Fruit fly (Drosophila melanogaster) whole organism, prepupa: Measurements from ENCODE around the gene hang.

Experiments
- Blimp-1 ChIP-seq: fragments of 200-800 bp; sonication (Bioruptor generic); optimal IDR thresholded peaks from 3 replicates; lab custom pipeline; 2017; ENCODE audit warnings: missing biosample characterization, missing genetic modification characterization, mild to moderate bottlenecking, moderate library complexity, missing genetic modification reagents
- CG10631 ChIP-seq: fragments of 200-800 bp; sonication (Bioruptor generic); optimal IDR thresholded peaks from 2 replicates; lab custom pipeline; 2016; ENCODE audit warnings: missing biosample characterization, missing genetic modification characterization
- CG10669 ChIP-seq: fragments of 200-800 bp; sonication (Bioruptor generic); optimal IDR thresholded peaks from 3 replicates; lab custom pipeline; 2018; ENCODE audit warnings: missing biosample characterization, mild to moderate bottlenecking, missing genetic modification characterization, moderate library complexity
- CG11294 ChIP-seq: fragments of 200-800 bp; sonication (Bioruptor generic); IDR thresholded peaks from 2 replicates; pipeline ENCODE4 v1.3.6; 2022; ENCODE audit warnings: missing biosample characterization, missing genetic modification characterization
- CG11762 ChIP-seq: fragments of 200-800 bp; sonication (Bioruptor generic); optimal IDR thresholded peaks from 3 replicates; lab custom pipeline; 2016; ENCODE audit warnings: missing biosample characterization, missing genetic modification characterization; ENCODE audit not compliant: insufficient read depth
- CG11902 ChIP-seq: fragments of 200-800 bp; sonication (Bioruptor generic); optimal IDR thresholded peaks from 3 replicates; lab custom pipeline; 2016; ENCODE audit warnings: missing biosample characterization, missing genetic modification characterization
- CG15336 ChIP-seq: fragments of 200-800 bp; sonication (Bioruptor generic); IDR thresholded peaks from 2 replicates; pipeline ENCODE4 v1.3.6; 2022; ENCODE audit warnings: missing biosample characterization, missing genetic modification characterization
- CG1621 ChIP-seq: fragments of 200-800 bp; sonication (Bioruptor generic); optimal IDR thresholded peaks from 3 replicates; lab custom pipeline; 2018; ENCODE audit warnings: missing biosample characterization, mild to moderate bottlenecking, missing genetic modification characterization
- CG16779 ChIP-seq: fragments of 200-800 bp; sonication (Bioruptor generic); optimal IDR thresholded peaks from 3 replicates; lab custom pipeline; 2017; ENCODE audit warnings: missing biosample characterization, mild to moderate bottlenecking, missing genetic modification characterization
- CG31627 ChIP-seq: fragments of 200-800 bp; sonication (Bioruptor generic); optimal IDR thresholded peaks from 3 replicates; lab custom pipeline; 2016; ENCODE audit warnings: missing biosample characterization, missing genetic modification characterization
- CG32006 ChIP-seq: fragments of 200-800 bp; sonication (Bioruptor generic); optimal IDR thresholded peaks from 3 replicates; lab custom pipeline; 2017; ENCODE audit warnings: missing biosample characterization, mild to moderate bottlenecking, missing genetic modification characterization
- CG34406 ChIP-seq: fragments of 200-800 bp; sonication (Bioruptor generic); optimal IDR thresholded peaks from 3 replicates; lab custom pipeline; 2016; ENCODE audit warnings: missing biosample characterization, missing genetic modification characterization
- CG3919 ChIP-seq: fragments of 200-800 bp; sonication (Bioruptor generic); optimal IDR thresholded peaks from 3 replicates; lab custom pipeline; 2016; ENCODE audit warnings: missing biosample characterization, missing genetic modification characterization
- CG4318 ChIP-seq: fragments of 200-800 bp; sonication (Bioruptor generic); optimal IDR thresholded peaks from 3 replicates; lab custom pipeline; 2017; ENCODE audit warnings: missing biosample characterization, mild to moderate bottlenecking, missing genetic modification characterization
- CG6276 ChIP-seq: fragments of 200-800 bp; sonication (Bioruptor generic); optimal IDR thresholded peaks from 2 replicates; lab custom pipeline; 2017; ENCODE audit warnings: missing biosample characterization, mild to moderate bottlenecking, missing genetic modification characterization
- CG6792 ChIP-seq: fragments of 200-800 bp; sonication (Bioruptor generic); optimal IDR thresholded peaks from 3 replicates; lab custom pipeline; 2016; ENCODE audit warnings: missing biosample characterization, missing genetic modification characterization
- CG6854 ChIP-seq: fragments of 200-800 bp; sonication (Bioruptor generic); optimal IDR thresholded peaks from 2 replicates; lab custom pipeline; 2017; ENCODE audit warnings: missing biosample characterization, mild to moderate bottlenecking, missing genetic modification characterization
- CG7368 ChIP-seq: fragments of 200-800 bp; sonication (Bioruptor generic); optimal IDR thresholded peaks from 3 replicates; lab custom pipeline; 2016; ENCODE audit warnings: missing biosample characterization, missing genetic modification characterization
- CG8119 ChIP-seq: fragments of 200-800 bp; sonication (Bioruptor generic); IDR thresholded peaks from 3 replicates; pipeline ENCODE4 v1.3.6; 2022; ENCODE audit warnings: missing biosample characterization, missing genetic modification characterization
- CG8319 ChIP-seq: fragments of 200-800 bp; sonication (Bioruptor generic); optimal IDR thresholded peaks from 3 replicates; lab custom pipeline; 2016; ENCODE audit warnings: missing biosample characterization, missing genetic modification characterization
- CG8632 ChIP-seq: fragments of 200-800 bp; sonication (Bioruptor generic); optimal IDR thresholded peaks from 3 replicates; lab custom pipeline; 2016; ENCODE audit warnings: missing biosample characterization, missing genetic modification characterization
- CG9139 ChIP-seq: fragments of 200-800 bp; sonication (Bioruptor generic); optimal IDR thresholded peaks from 3 replicates; lab custom pipeline; 2017; ENCODE audit warnings: missing biosample characterization, mild to moderate bottlenecking, missing genetic modification characterization
- Eip75B ChIP-seq: fragments of 200-800 bp; sonication (Bioruptor generic); optimal IDR thresholded peaks from 3 replicates; lab custom pipeline; 2016; ENCODE audit warnings: missing biosample characterization, missing genetic modification characterization
- Eip78C ChIP-seq: fragments of 200-800 bp; sonication (Bioruptor generic); peaks from one replicate; lab custom pipeline; 2016; ENCODE audit warnings: missing biosample characterization, missing genetic modification characterization
- Eip93F ChIP-seq: fragments of 200-800 bp; sonication (Bioruptor generic); optimal IDR thresholded peaks from 2 replicates; lab custom pipeline; 2016; ENCODE audit warnings: missing biosample characterization, mild to moderate bottlenecking, missing genetic modification characterization
- Ets21C ChIP-seq: fragments of 200-800 bp; sonication (Bioruptor generic); optimal IDR thresholded peaks from 3 replicates; lab custom pipeline; 2016; ENCODE audit warnings: missing biosample characterization, missing genetic modification characterization
- Ets96B ChIP-seq: fragments of 200-800 bp; optimal IDR thresholded peaks from 2 replicates; lab custom pipeline; 2019; ENCODE audit warnings: missing biosample characterization, mild to moderate bottlenecking, missing genetic modification characterization, moderate library complexity
- Hr39 ChIP-seq: fragments of 200-800 bp; sonication (Bioruptor generic); optimal IDR thresholded peaks from 2 replicates; lab custom pipeline; 2016; ENCODE audit warnings: missing biosample characterization, missing genetic modification characterization
- Hr4 ChIP-seq: fragments of 200-800 bp; sonication (Bioruptor generic); optimal IDR thresholded peaks from 3 replicates; lab custom pipeline; 2016; ENCODE audit warnings: missing biosample characterization, missing genetic modification characterization
- Lpt ChIP-seq: fragments of 200-800 bp; sonication (Bioruptor generic); optimal IDR thresholded peaks from 3 replicates; lab custom pipeline; 2016; ENCODE audit warnings: missing biosample characterization, missing genetic modification characterization
- Met ChIP-seq: fragments of 200-800 bp; sonication (Bioruptor generic); optimal IDR thresholded peaks from 3 replicates; lab custom pipeline; 2016; ENCODE audit warnings: missing biosample characterization, missing genetic modification characterization
- OdsH ChIP-seq: fragments of 200-800 bp; sonication (Bioruptor generic); optimal IDR thresholded peaks from 3 replicates; lab custom pipeline; 2016; ENCODE audit warnings: missing biosample characterization, missing genetic modification characterization
- Smox ChIP-seq: fragments of 200-800 bp; sonication (Bioruptor generic); optimal IDR thresholded peaks from 3 replicates; lab custom pipeline; 2016; ENCODE audit warnings: missing biosample characterization, missing genetic modification characterization
- Sox102F ChIP-seq: fragments of 200-800 bp; sonication (Bioruptor generic); optimal IDR thresholded peaks from 2 replicates; lab custom pipeline; 2016; ENCODE audit warnings: missing biosample characterization, mild to moderate bottlenecking, missing genetic modification characterization
- Sox14 ChIP-seq: fragments of 200-800 bp; sonication (Bioruptor generic); optimal IDR thresholded peaks from 3 replicates; lab custom pipeline; 2016; ENCODE audit warnings: missing biosample characterization, missing genetic modification characterization
- Sox15 ChIP-seq: fragments of 200-800 bp; sonication (Bioruptor generic); optimal IDR thresholded peaks from 3 replicates; lab custom pipeline; 2016; ENCODE audit warnings: missing biosample characterization, missing genetic modification characterization
- achi ChIP-seq: fragments of 200-800 bp; sonication (Bioruptor generic); optimal IDR thresholded peaks from 3 replicates; lab custom pipeline; 2016; ENCODE audit warnings: missing biosample characterization, missing genetic modification characterization
- acj6 ChIP-seq: fragments of 200-800 bp; sonication (Bioruptor generic); optimal IDR thresholded peaks from 3 replicates; lab custom pipeline; 2016; ENCODE audit warnings: missing biosample characterization, missing genetic modification characterization
- cyc ChIP-seq: fragments of 200-800 bp; sonication (Bioruptor generic); optimal IDR thresholded peaks from 3 replicates; lab custom pipeline; 2016; ENCODE audit warnings: missing biosample characterization, missing genetic modification characterization
- dac ChIP-seq: fragments of 200-800 bp; sonication (Bioruptor generic); optimal IDR thresholded peaks from 2 replicates; lab custom pipeline; 2017; ENCODE audit warnings: missing biosample characterization, mild to moderate bottlenecking, missing genetic modification characterization
- dsx ChIP-seq: fragments of 200-800 bp; optimal IDR thresholded peaks from 3 replicates; lab custom pipeline; 2019; ENCODE audit warnings: missing biosample characterization, mild to moderate bottlenecking, missing genetic modification characterization, moderate library complexity; ENCODE audit not compliant: poor library complexity, severe bottlenecking
- eg ChIP-seq: fragments of 200-800 bp; sonication (Bioruptor generic); IDR thresholded peaks from 3 replicates; pipeline ENCODE4 v1.3.6; 2022; ENCODE audit warnings: missing biosample characterization, missing genetic modification characterization
- esn ChIP-seq: fragments of 200-800 bp; sonication (Bioruptor generic); optimal IDR thresholded peaks from 2 replicates; lab custom pipeline; 2016; ENCODE audit warnings: missing biosample characterization, mild to moderate bottlenecking, missing genetic modification characterization, moderate library complexity
- fd59A ChIP-seq: fragments of 200-800 bp; sonication (Bioruptor generic); optimal IDR thresholded peaks from 2 replicates; lab custom pipeline; 2017; ENCODE audit warnings: missing biosample characterization, mild to moderate bottlenecking, missing genetic modification characterization, missing genetic modification reagents
- fd85E ChIP-seq: fragments of 200-800 bp; sonication (Bioruptor generic); optimal IDR thresholded peaks from 3 replicates; lab custom pipeline; 2016; ENCODE audit warnings: missing biosample characterization, missing genetic modification characterization
- fkh ChIP-seq: fragments of 200-800 bp; sonication (Bioruptor generic); optimal IDR thresholded peaks from 3 replicates; lab custom pipeline; 2017; ENCODE audit warnings: missing biosample characterization, mild to moderate bottlenecking, missing genetic modification characterization, moderate library complexity
- pdm3 ChIP-seq: fragments of 200-800 bp; sonication (Bioruptor generic); optimal IDR thresholded peaks from 3 replicates; lab custom pipeline; 2016; ENCODE audit warnings: missing biosample characterization, missing genetic modification characterization
- spab ChIP-seq: fragments of 200-800 bp; sonication (Bioruptor generic); optimal IDR thresholded peaks from 2 replicates; lab custom pipeline; 2017; ENCODE audit warnings: missing biosample characterization, mild to moderate bottlenecking, missing genetic modification characterization, missing genetic modification reagents
- ss ChIP-seq, 2 experiments: fragments of 200-800 bp; sonication (Bioruptor generic); optimal IDR thresholded peaks; 2 replicates in 1 of 2; 3 replicates in 1 of 2; lab custom pipeline; 2017 to 2018; ENCODE audit warnings: mild to moderate bottlenecking in 2 of 2, missing biosample characterization in 2 of 2, missing genetic modification characterization in 2 of 2, moderate library complexity in 1 of 2
- svp ChIP-seq: fragments of 200-800 bp; sonication (Bioruptor generic); peaks from one replicate; lab custom pipeline; 2016; ENCODE audit warnings: missing biosample characterization, missing genetic modification characterization
- topi ChIP-seq: fragments of 200-800 bp; sonication (Bioruptor generic); optimal IDR thresholded peaks from 3 replicates; lab custom pipeline; 2016; ENCODE audit warnings: missing biosample characterization, missing genetic modification characterization
- vri ChIP-seq: fragments of 200-800 bp; sonication (Bioruptor generic); optimal IDR thresholded peaks from 3 replicates; lab custom pipeline; 2016; ENCODE audit warnings: missing biosample characterization, mild to moderate bottlenecking, missing genetic modification characterization

hang gene

DNA sequence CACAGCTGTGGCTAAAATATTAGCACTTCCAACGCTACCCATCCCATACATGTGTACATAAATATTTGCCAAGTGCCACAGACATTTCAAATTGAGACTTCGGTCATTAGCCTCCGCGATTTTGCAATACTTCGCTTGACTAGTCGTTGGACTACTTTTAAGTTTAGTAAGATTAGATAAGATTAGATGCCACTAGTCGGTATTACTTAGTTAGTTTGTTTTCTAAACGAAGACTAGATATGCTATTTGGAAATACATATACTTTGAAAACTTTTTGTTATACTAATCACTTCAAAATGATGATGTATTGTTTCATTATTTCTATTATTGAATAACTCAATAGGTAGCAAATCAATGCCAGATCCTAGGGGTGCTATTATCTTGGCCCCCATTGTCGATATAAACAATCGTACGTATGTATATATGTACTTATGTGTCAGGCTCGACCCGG, 36.7 kb upstream of the hang start:
- TF ChIP-seq Eip93F (GFP tag; lab: Kevin White, UChicago) (no peak), CG10631 (peak; percentile 53), Ets96B (peak; percentile 34), Eip75B (no peak), CG8119 (GFP tag; lab: Robert Waterston, UW) (peak; percentile 65; the same call in 2 of the 3 replicates), Lpt (GFP tag; lab: Kevin White, UChicago) (no peak), Sox14 (GFP tag; lab: Kevin White, UChicago) (peak; percentile 41), CG31627 (GFP tag; lab: Kevin White, UChicago) (peak; percentile 41), cyc (GFP tag; lab: Kevin White, UChicago) (peak; percentile 17), Ets21C (GFP tag; lab: Kevin White, UChicago) (no peak), CG6792 (peak; percentile 37), ss (GFP tag; optimal IDR thresholded peaks at IDR 0.05; lab: Kevin White, UChicago) (peak; percentile 10 to 33), CG16779 (no peak), CG15336 (GFP tag; lab: Robert Waterston, UW) (peak; percentile 71), CG9139 (GFP tag; lab: Kevin White, UChicago) (no peak), svp (peak; percentile 83), Hr39 (GFP tag; lab: Kevin White, UChicago) (peak; percentile 30), Sox102F (GFP tag; lab: Kevin White, UChicago) (no peak), Sox15 (GFP tag; lab: Kevin White, UChicago) (no peak), Blimp-1 (GFP tag; lab: Kevin White, UChicago) (no peak), Smox (peak; percentile 50), vri (GFP tag; lab: Kevin White, UChicago) (no peak), spab (GFP tag; lab: Kevin White, UChicago) (no peak), eg (GFP tag; lab: Robert Waterston, UW) (peak; percentile 55; the same call in 1 of the 3 replicates), CG32006 (GFP tag; lab: Kevin White, UChicago) (peak; percentile 69), CG8632 (GFP tag; lab: Kevin White, UChicago) (peak; percentile 40), dac (GFP tag; lab: Kevin White, UChicago) (peak; percentile 6), Met (peak; percentile 69), Eip78C (GFP tag; lab: Kevin White, UChicago) (peak; percentile 86), CG4318 (GFP tag; lab: Kevin White, UChicago) (peak; percentile 23), CG3919 (no peak), CG8319 (GFP tag; lab: Kevin White, UChicago) (peak; percentile 7), CG1621 (tag; lab: Kevin White, UChicago) (no peak), CG7368 (GFP tag; lab: Kevin White, UChicago) (no peak), dsx (GFP tag; lab: Kevin White, UChicago) (no peak), CG11902 (GFP tag; lab: Kevin White, UChicago) (no peak), topi (GFP tag; lab: Kevin White, UChicago) (peak; percentile 52), esn (GFP tag; lab: Kevin White, UChicago) (peak; percentile 57), fd59A (peak; percentile 14), CG6276 (GFP tag; lab: Kevin White, UChicago) (peak; percentile 58), acj6 (no peak), OdsH (GFP tag; lab: Kevin White, UChicago) (peak; percentile 44), pdm3 (GFP tag; lab: Kevin White, UChicago) (no peak), achi (peak; percentile 61), CG34406 (peak; percentile 44), fd85E (GFP tag; lab: Kevin White, UChicago) (no peak), CG6854 (GFP tag; lab: Kevin White, UChicago) (no peak), fkh (GFP tag; lab: Kevin White, UChicago) (peak; percentile 69), CG11294 (GFP tag; lab: Robert Waterston, UW) (no peak), CG11762 (GFP tag; lab: Kevin White, UChicago) (peak; percentile 28), CG10669 (GFP tag; lab: Kevin White, UChicago) (peak; percentile 17), Hr4 (no peak)
